Fruit fly (Drosophila melanogaster) whole organism, pupa: ENCODE results near the gene unc-4.

Source experiments
- CG10348 ChIP-seq: fragments of 200-800 bp; sonication (Bioruptor generic); IDR thresholded peaks from 2 replicates; pipeline ENCODE4 v1.3.6; 2022; ENCODE audit warnings: missing biosample characterization, missing genetic modification characterization
- CG8159 ChIP-seq: fragments of 200-800 bp; sonication (Bioruptor generic); optimal IDR thresholded peaks from 3 replicates; lab custom pipeline; 2018; ENCODE audit warnings: missing biosample characterization, mild to moderate bottlenecking, missing genetic modification characterization, moderate library complexity
- D1 ChIP-seq: fragments of 200-800 bp; sonication (Bioruptor generic); optimal IDR thresholded peaks from 2 replicates; lab custom pipeline; 2018; ENCODE audit warnings: missing biosample characterization, mild to moderate bottlenecking, missing genetic modification characterization, moderate library complexity
- EcR ChIP-seq: fragments of 200-800 bp; sonication (Bioruptor generic); optimal IDR thresholded peaks from 3 replicates; lab custom pipeline; 2019; ENCODE audit warnings: missing biosample characterization, missing genetic modification characterization, mild to moderate bottlenecking, moderate library complexity, missing genetic modification reagents
- Ets98B ChIP-seq: fragments of 200-800 bp; sonication (Bioruptor generic); IDR thresholded peaks from 2 replicates; pipeline ENCODE4 v1.3.6; 2022; ENCODE audit warnings: missing biosample characterization, missing genetic modification characterization
- Snoo ChIP-seq: fragments of 200-800 bp; sonication (Bioruptor generic); optimal IDR thresholded peaks from 3 replicates; lab custom pipeline; 2017; ENCODE audit warnings: missing biosample characterization, mild to moderate bottlenecking, missing genetic modification characterization, inconsistent platforms

DNA sequence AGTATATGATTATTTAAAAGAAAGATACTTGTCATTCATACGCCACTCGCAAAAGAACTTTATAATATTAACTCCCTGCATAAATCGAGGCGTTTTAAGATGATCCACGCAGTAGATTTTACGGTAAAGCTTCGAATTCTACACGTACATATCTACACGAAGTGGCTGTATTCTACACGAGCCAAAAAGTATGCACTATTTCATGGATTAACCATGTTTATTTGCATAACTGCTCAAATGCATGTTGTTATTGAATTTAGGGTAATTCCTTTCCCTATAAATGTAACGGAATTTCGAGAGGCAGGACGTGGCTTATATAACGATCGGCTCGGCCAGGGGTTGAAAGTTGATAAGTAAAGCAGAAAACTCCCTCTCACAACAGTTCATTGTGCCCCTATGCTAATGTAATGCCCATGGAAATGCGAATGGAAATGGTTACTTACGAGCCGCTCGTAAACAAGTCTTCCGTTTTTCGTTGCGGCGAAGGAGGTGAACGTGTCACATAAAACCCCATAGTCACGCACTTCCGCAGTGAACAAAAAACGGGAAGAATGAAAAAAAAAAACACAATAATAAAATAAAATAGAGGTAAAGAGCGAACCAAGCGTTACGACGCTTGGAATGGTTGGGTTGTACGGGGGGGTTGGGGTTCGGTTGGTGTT, 31.2 kb upstream of the unc-4 start:
- TF ChIP-seq EcR (GFP tag; lab: Kevin White, UChicago) (peak; percentile 5), Ets98B (GFP tag; lab: Robert Waterston, UW) (no peak), CG10348 (GFP tag; lab: Robert Waterston, UW) (no peak), D1 (tag; lab: Kevin White, UChicago) (no peak), Snoo (no peak), CG8159 (tag; lab: Kevin White, UChicago) (no peak)
